Fruit fly (Drosophila melanogaster): Measurements from ENCODE around the gene Spn28F.

Spn28F gene

DNA sequence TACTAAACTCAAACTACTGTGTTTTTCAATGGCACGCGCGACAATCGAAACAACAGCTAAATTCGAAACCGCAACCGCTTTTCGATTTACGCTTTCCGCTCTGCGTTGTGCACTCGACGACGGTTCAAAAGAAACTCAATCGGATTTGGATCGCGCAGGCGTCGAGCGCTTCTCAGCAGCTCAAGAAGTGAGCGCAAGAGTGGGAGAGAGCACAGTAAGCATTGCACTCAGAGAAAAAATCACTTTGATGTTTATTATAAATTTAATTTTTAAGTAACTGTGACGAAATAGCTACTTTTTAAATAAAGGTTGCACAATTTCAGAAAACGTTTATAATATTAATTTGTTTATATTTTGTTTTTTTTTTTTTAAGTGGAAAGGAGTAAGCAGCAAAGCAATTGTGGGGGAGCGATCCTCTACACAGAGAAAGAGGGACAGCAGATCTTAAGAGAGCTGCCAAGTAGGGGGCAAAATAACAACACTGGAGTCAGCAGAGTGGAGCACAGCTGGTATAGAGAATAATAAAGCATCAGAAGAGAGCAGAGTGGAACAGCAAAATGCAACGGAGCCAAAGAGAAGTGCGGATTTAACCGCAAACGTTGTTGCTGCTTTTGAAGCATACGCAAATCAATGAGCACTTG lies 36.1 kb upstream of the Spn28F start (continued):
- peak; percentile 87 for TF ChIP-seq Bdp1 (GFP tag; optimal IDR thresholded peaks at IDR 0.05)
- TF ChIP-seq Atf-2 (GFP tag; optimal IDR thresholded peaks at IDR 0.05), result peak; percentile 81
- peak; percentile 93 for TF ChIP-seq grau (tag; optimal IDR thresholded peaks at IDR 0.05)
- TF ChIP-seq vvl (GFP tag; IDR thresholded peaks at IDR 0.05), result peak; percentile 100
- TF ChIP-seq jing (GFP tag; optimal IDR thresholded peaks at IDR 0.05), result peak; percentile 77
- TF ChIP-seq tio (GFP tag; optimal IDR thresholded peaks at IDR 0.05), result peak; percentile 96
- peak; percentile 97 for TF ChIP-seq BtbVII (GFP tag; optimal IDR thresholded peaks at IDR 0.05)
- peak; percentile 98 for TF ChIP-seq Fer1 (GFP tag; optimal IDR thresholded peaks at IDR 0.05)
- 0 out of 2 replicates have a peak, but pooled peaks have one; percentile 29 for TF ChIP-seq Poxn (GFP tag; IDR thresholded peaks at IDR 0.05)
- peak; percentile 97 for TF ChIP-seq CG18262 (tag; optimal IDR thresholded peaks at IDR 0.05)
- TF ChIP-seq E2f2 (GFP tag; IDR thresholded peaks at IDR 0.05), result peak; percentile 89
- peak; percentile 98 for TF ChIP-seq nmo (GFP tag; optimal IDR thresholded peaks at IDR 0.05)
- TF ChIP-seq nau (GFP tag; optimal IDR thresholded peaks at IDR 0.05), result peak; percentile 96
- peak; percentile 78 for TF ChIP-seq B-H2 (GFP tag; optimal IDR thresholded peaks at IDR 0.05)
- TF ChIP-seq stc (GFP tag; IDR thresholded peaks at IDR 0.05), result peak; percentile 99
- no peak for TF ChIP-seq CG1832 (GFP tag; optimal IDR thresholded peaks at IDR 0.05)
- TF ChIP-seq NFAT (GFP tag; IDR thresholded peaks at IDR 0.05), result peak; percentile 95
- peak; percentile 98 for TF ChIP-seq Max (GFP tag; optimal IDR thresholded peaks at IDR 0.05)
- TF ChIP-seq CG4854 (GFP tag; optimal IDR thresholded peaks at IDR 0.05), result peak; percentile 90
- TF ChIP-seq CG8924 (tag; optimal IDR thresholded peaks at IDR 0.05), result peak; percentile 96
- TF ChIP-seq Sox102F (GFP tag; optimal IDR thresholded peaks at IDR 0.05), result peak; percentile 99
- peak; percentile 97 for TF ChIP-seq nerfin-1 (tag; optimal IDR thresholded peaks at IDR 0.05)
- TF ChIP-seq Side (GFP tag; optimal IDR thresholded peaks at IDR 0.05), result peak; percentile 92
- peak; percentile 96 for TF ChIP-seq Mrtf (GFP tag; IDR thresholded peaks at IDR 0.05)
- TF ChIP-seq Atf6 (GFP tag; IDR thresholded peaks at IDR 0.05), result peak; percentile 98
- peak; percentile 90 for TF ChIP-seq MBD-R2 (GFP tag; IDR thresholded peaks at IDR 0.05)
- TF ChIP-seq Awh (GFP tag; IDR thresholded peaks at IDR 0.05), result peak; percentile 99
- TF ChIP-seq Hey (tag; optimal IDR thresholded peaks at IDR 0.05), result peak; percentile 69
- TF ChIP-seq ATbp (GFP tag; optimal IDR thresholded peaks at IDR 0.05), result peak; percentile 98
- peak; percentile 99 for TF ChIP-seq zfh1 (GFP tag; IDR thresholded peaks at IDR 0.05)
- no peak for TF ChIP-seq CG16813 (GFP tag; IDR thresholded peaks at IDR 0.05; ENCODE audit: partially characterized antibody)
- TF ChIP-seq pita (GFP tag; optimal IDR thresholded peaks at IDR 0.05), result no peak
- peak; percentile 93 for TF ChIP-seq CG17612 (GFP tag; IDR thresholded peaks at IDR 0.05)
- TF ChIP-seq CG7556 (GFP tag; optimal IDR thresholded peaks at IDR 0.05), result peak; percentile 98
- peak; percentile 6 for TF ChIP-seq yki (optimal IDR thresholded peaks at IDR 0.05)
- TF ChIP-seq chinmo (GFP tag; IDR thresholded peaks at IDR 0.05; ENCODE audit: partially characterized antibody), result 0 out of 4 replicates have a peak, but pooled peaks have one; percentile 51
- TF ChIP-seq luna (GFP tag; optimal IDR thresholded peaks at IDR 0.05), result no peak
- TF ChIP-seq CG18599 (GFP tag; optimal IDR thresholded peaks at IDR 0.05), result peak; percentile 97
- TF ChIP-seq sc (optimal IDR thresholded peaks at IDR 0.05), result no peak
- TF ChIP-seq sc (GFP tag; optimal IDR thresholded peaks at IDR 0.05), result peak; percentile 98
- peak; percentile 97 for TF ChIP-seq gt (GFP tag; IDR thresholded peaks at IDR 0.05)
- peak; percentile 98 for TF ChIP-seq CG15696 (tag; optimal IDR thresholded peaks at IDR 0.05)
- TF ChIP-seq CG10147 (GFP tag; optimal IDR thresholded peaks at IDR 0.05), result peak; percentile 96
- TF ChIP-seq CG11723 (GFP tag; optimal IDR thresholded peaks at IDR 0.05), result peak; percentile 96
- peak; percentile 63 for TF ChIP-seq emc (GFP tag; optimal IDR thresholded peaks at IDR 0.05)
- TF ChIP-seq slbo (GFP tag; IDR thresholded peaks at IDR 0.05), result peak; percentile 97
- TF ChIP-seq gro (GFP tag; optimal IDR thresholded peaks at IDR 0.05), result peak; percentile 79
- peak; percentile 95 for TF ChIP-seq CG4707 (GFP tag; optimal IDR thresholded peaks at IDR 0.05)
- TF ChIP-seq Sox100B (GFP tag; optimal IDR thresholded peaks at IDR 0.05), result peak; percentile 99
- TF ChIP-seq bbx (GFP tag; IDR thresholded peaks at IDR 0.05; ENCODE audit: partially characterized antibody), result peak; percentile 57; the same call in 1 of the 2 replicates
